Fruit fly (Drosophila melanogaster) whole organism, adult: ENCODE data around the gene CG10366.

Source experiments
- CG11617 ChIP-seq: fragments of 200-800 bp; sonication (Bioruptor generic); optimal IDR thresholded peaks from 2 replicates; lab custom pipeline; 2017; ENCODE audit warnings: mild to moderate bottlenecking, missing biosample characterization, missing genetic modification reagents, missing genetic modification characterization
- CG12768 ChIP-seq: fragments of 200-800 bp; sonication (Bioruptor generic); optimal IDR thresholded peaks from 2 replicates; lab custom pipeline; 2017; ENCODE audit warnings: missing biosample characterization, missing genetic modification characterization, mild to moderate bottlenecking, moderate library complexity, missing genetic modification reagents
- CG14711 ChIP-seq: fragments of 200-800 bp; sonication (Bioruptor generic); optimal IDR thresholded peaks from 2 replicates; lab custom pipeline; 2018; ENCODE audit warnings: missing biosample characterization, mild to moderate bottlenecking, missing genetic modification characterization, moderate library complexity
- CG1620 ChIP-seq: fragments of 200-800 bp; sonication (Bioruptor generic); optimal IDR thresholded peaks from 2 replicates; lab custom pipeline; 2016; ENCODE audit warnings: missing biosample characterization, missing genetic modification characterization
- CG33017 ChIP-seq: fragments of 200-800 bp; sonication (Bioruptor generic); optimal IDR thresholded peaks from 2 replicates; lab custom pipeline; 2018; ENCODE audit warnings: missing biosample characterization, mild to moderate bottlenecking, missing genetic modification characterization, moderate library complexity
- CG5204 ChIP-seq: fragments of 200-800 bp; sonication (Bioruptor generic); optimal IDR thresholded peaks from 2 replicates; lab custom pipeline; 2016; ENCODE audit warnings: missing biosample characterization, missing genetic modification characterization
- CG7045 ChIP-seq: fragments of 200-800 bp; sonication (Bioruptor generic); optimal IDR thresholded peaks from 2 replicates; lab custom pipeline; 2017; ENCODE audit warnings: missing biosample characterization, mild to moderate bottlenecking, missing genetic modification characterization
- CG7101 ChIP-seq: fragments of 200-800 bp; sonication (Bioruptor generic); optimal IDR thresholded peaks from 2 replicates; lab custom pipeline; 2018; ENCODE audit warnings: missing biosample characterization, mild to moderate bottlenecking, missing genetic modification characterization, moderate library complexity
- Clk ChIP-seq: fragments of 200-800 bp; sonication (Bioruptor generic); optimal IDR thresholded peaks from 2 replicates; lab custom pipeline; 2017; ENCODE audit warnings: missing biosample characterization, missing genetic modification characterization
- Crg-1 ChIP-seq: fragments of 200-800 bp; sonication (Bioruptor generic); optimal IDR thresholded peaks from 2 replicates; lab custom pipeline; 2016; ENCODE audit warnings: missing biosample characterization, missing genetic modification characterization
- Hr96 ChIP-seq: fragments of 200-800 bp; sonication (Bioruptor generic); optimal IDR thresholded peaks from 2 replicates; lab custom pipeline; 2016; ENCODE audit warnings: missing biosample characterization, missing genetic modification characterization
- Mnt ChIP-seq: fragments of 200-800 bp; sonication (Bioruptor generic); optimal IDR thresholded peaks from 2 replicates; lab custom pipeline; 2016; ENCODE audit warnings: missing biosample characterization, mild to moderate bottlenecking, missing genetic modification characterization
- bab1 ChIP-seq: fragments of 200-800 bp; sonication (Bioruptor generic); optimal IDR thresholded peaks from 3 replicates; lab custom pipeline; 2019; ENCODE audit warnings: missing biosample characterization, mild to moderate bottlenecking, missing genetic modification characterization, moderate library complexity
- cic ChIP-seq: fragments of 200-800 bp; sonication (Bioruptor generic); optimal IDR thresholded peaks from 2 replicates; lab custom pipeline; 2017; ENCODE audit warnings: missing biosample characterization, mild to moderate bottlenecking, missing genetic modification characterization, moderate library complexity
- cnc ChIP-seq, 2 experiments: fragments of >200 bp; optimal IDR thresholded peaks; 2 replicates each; lab custom pipeline; 2017
- kay ChIP-seq: fragments of 200-800 bp; sonication (Bioruptor generic); peaks from one replicate; lab custom pipeline; 2016; ENCODE audit warnings: missing biosample characterization, missing genetic modification characterization, borderline replicate concordance
- ovo ChIP-seq: fragments of 200-800 bp; sonication (Bioruptor generic); optimal IDR thresholded peaks from 2 replicates; lab custom pipeline; 2016; ENCODE audit warnings: missing biosample characterization, missing genetic modification characterization
- pad ChIP-seq: fragments of 200-800 bp; sonication (Bioruptor generic); optimal IDR thresholded peaks from 3 replicates; lab custom pipeline; 2017; ENCODE audit warnings: missing biosample characterization, missing genetic modification characterization, mild to moderate bottlenecking, moderate library complexity, missing genetic modification reagents
- tj ChIP-seq: fragments of 200-800 bp; sonication (Bioruptor generic); optimal IDR thresholded peaks from 3 replicates; lab custom pipeline; 2017; ENCODE audit warnings: missing biosample characterization, mild to moderate bottlenecking, missing genetic modification characterization, moderate library complexity
- toe ChIP-seq: fragments of 200-800 bp; sonication (Bioruptor generic); optimal IDR thresholded peaks from 2 replicates; lab custom pipeline; 2016; ENCODE audit warnings: missing biosample characterization, missing genetic modification characterization

CG10366 gene

dm6 chr2L:19579995-19580578, 3.9 kb upstream of the CG10366 start, which contains the start of gene Pmvk:
TSS of gene Pmvk (minus strand) at chr2L:19580351.
- TF ChIP-seq tj (GFP tag; lab: Kevin White, UChicago) (peak; percentile 48), CG12768 (GFP tag; lab: Kevin White, UChicago) (no peak), Hr96 (GFP tag; lab: Kevin White, UChicago) (no peak), CG7101 (no peak), pad (no peak), Clk (no peak), CG11617 (GFP tag; lab: Kevin White, UChicago) (no peak), CG5204 (GFP tag; lab: Kevin White, UChicago) (no peak), CG33017 (tag; lab: Kevin White, UChicago) (no peak), bab1 (GFP tag; lab: Kevin White, UChicago) (peak; percentile 28), toe (no peak), cic (GFP tag; lab: Kevin White, UChicago) (no peak)

- no peak for TF ChIP-seq CG5204 (GFP tag; lab: Kevin White, UChicago)
- peak; percentile 78 for TF ChIP-seq Hr96 (GFP tag; lab: Kevin White, UChicago)
- no peak for TF ChIP-seq cnc (optimal IDR thresholded peaks at IDR 0.05; lab: Kevin White, UChicago)
- peak; percentile 63 for TF ChIP-seq CG1620 (GFP tag; lab: Kevin White, UChicago)
- peak; percentile 95 for TF ChIP-seq CG14711
- peak; percentile 70 for TF ChIP-seq tj (GFP tag; lab: Kevin White, UChicago)
- peak; percentile 74 for TF ChIP-seq toe
- peak; percentile 37 for TF ChIP-seq Crg-1 (GFP tag; lab: Kevin White, UChicago)
- no peak for TF ChIP-seq CG33017 (tag; lab: Kevin White, UChicago)
- no peak for TF ChIP-seq ovo (GFP tag; lab: Kevin White, UChicago)
- TF ChIP-seq CG12768 (GFP tag; lab: Kevin White, UChicago) = peak; percentile 65
- TF ChIP-seq pad = peak; percentile 48
- peak; percentile 38 for TF ChIP-seq Mnt
- TF ChIP-seq CG7045 = peak; percentile 67
- TF ChIP-seq bab1 (GFP tag; lab: Kevin White, UChicago) = peak; percentile 60
- TF ChIP-seq Clk = peak; percentile 27
- TF ChIP-seq kay = no peak
- peak; percentile 6 for TF ChIP-seq cic (GFP tag; lab: Kevin White, UChicago)
- TF ChIP-seq CG11617 (GFP tag; lab: Kevin White, UChicago) = peak; percentile 48
- TF ChIP-seq CG7101 = peak; percentile 46
Measured at dm6 chr2L:19582185-19582584, 1.9 kb upstream of the CG10366 start, which contains the start of gene Hakai. TSS of gene Hakai (minus strand) at chr2L:19582474.

- peak; percentile 46 for TF ChIP-seq CG12768 (GFP tag; lab: Kevin White, UChicago)
- peak; percentile 47 for TF ChIP-seq Hr96 (GFP tag; lab: Kevin White, UChicago)
- TF ChIP-seq cic (GFP tag; lab: Kevin White, UChicago) = peak; percentile 72
- TF ChIP-seq Clk = peak; percentile 23
- peak; percentile 27 for TF ChIP-seq bab1 (GFP tag; lab: Kevin White, UChicago)
- no peak for TF ChIP-seq CG5204 (GFP tag; lab: Kevin White, UChicago)
- TF ChIP-seq CG1620 (GFP tag; lab: Kevin White, UChicago) = no peak
- no peak for TF ChIP-seq kay
- TF ChIP-seq CG11617 (GFP tag; lab: Kevin White, UChicago) = peak; percentile 61
- TF ChIP-seq CG33017 (tag; lab: Kevin White, UChicago) = peak; percentile 32
- peak; percentile 1 for TF ChIP-seq pad
- peak; percentile 60 for TF ChIP-seq Crg-1 (GFP tag; lab: Kevin White, UChicago)
- TF ChIP-seq tj (GFP tag; lab: Kevin White, UChicago) = peak; percentile 43
- TF ChIP-seq CG7045 = peak; percentile 34
- TF ChIP-seq ovo (GFP tag; lab: Kevin White, UChicago) = no peak
- TF ChIP-seq CG7101 = peak; percentile 63
- peak; percentile 38 for TF ChIP-seq Mnt
- TF ChIP-seq CG14711 = peak; percentile 19
- no peak for TF ChIP-seq cnc (optimal IDR thresholded peaks at IDR 0.05; lab: Kevin White, UChicago)
- TF ChIP-seq toe = peak; percentile 56
Measured at dm6 chr2L:19586436-19587333, 2.6 kb downstream of the CG10366 start, which contains the start of gene Lar. TSS of gene Lar (plus strand) at chr2L:19586623.

dm6 chr2L:19587334-19587659, 3.3 kb downstream of the CG10366 start:
- TF ChIP-seq tj (GFP tag; lab: Kevin White, UChicago) (peak; percentile 14), Mnt (no peak), kay (no peak), cnc (optimal IDR thresholded peaks at IDR 0.05; lab: Kevin White, UChicago) (no peak), cic (GFP tag; lab: Kevin White, UChicago) (peak; percentile 38)

dm6 chr2L:19588924-19589323, 4.9 kb downstream of the CG10366 start:
- no peak for TF ChIP-seq CG5204 (GFP tag; lab: Kevin White, UChicago)
- TF ChIP-seq tj (GFP tag; lab: Kevin White, UChicago) = no peak
- TF ChIP-seq Hr96 (GFP tag; lab: Kevin White, UChicago) = no peak
- TF ChIP-seq CG14711 = no peak
- no peak for TF ChIP-seq cic (GFP tag; lab: Kevin White, UChicago)
- TF ChIP-seq Mnt = no peak
- TF ChIP-seq CG7045 = no peak
- TF ChIP-seq kay = no peak
- TF ChIP-seq pad = no peak
- TF ChIP-seq CG7101 = no peak
- no peak for TF ChIP-seq CG33017 (tag; lab: Kevin White, UChicago)
- no peak for TF ChIP-seq CG1620 (GFP tag; lab: Kevin White, UChicago)
- no peak for TF ChIP-seq cnc (optimal IDR thresholded peaks at IDR 0.05; lab: Kevin White, UChicago)
- no peak for TF ChIP-seq toe
- TF ChIP-seq bab1 (GFP tag; lab: Kevin White, UChicago) = no peak
- TF ChIP-seq Clk = no peak
- TF ChIP-seq Crg-1 (GFP tag; lab: Kevin White, UChicago) = no peak
- TF ChIP-seq ovo (GFP tag; lab: Kevin White, UChicago) = no peak
- TF ChIP-seq CG11617 (GFP tag; lab: Kevin White, UChicago) = no peak
